Fruit fly (Drosophila melanogaster): Measurements from ENCODE around the gene CG12395.
A peak's percentile ranks its signal among the peaks of the same experiment; 100 is the strongest.

The CG12395 gene

DNA sequence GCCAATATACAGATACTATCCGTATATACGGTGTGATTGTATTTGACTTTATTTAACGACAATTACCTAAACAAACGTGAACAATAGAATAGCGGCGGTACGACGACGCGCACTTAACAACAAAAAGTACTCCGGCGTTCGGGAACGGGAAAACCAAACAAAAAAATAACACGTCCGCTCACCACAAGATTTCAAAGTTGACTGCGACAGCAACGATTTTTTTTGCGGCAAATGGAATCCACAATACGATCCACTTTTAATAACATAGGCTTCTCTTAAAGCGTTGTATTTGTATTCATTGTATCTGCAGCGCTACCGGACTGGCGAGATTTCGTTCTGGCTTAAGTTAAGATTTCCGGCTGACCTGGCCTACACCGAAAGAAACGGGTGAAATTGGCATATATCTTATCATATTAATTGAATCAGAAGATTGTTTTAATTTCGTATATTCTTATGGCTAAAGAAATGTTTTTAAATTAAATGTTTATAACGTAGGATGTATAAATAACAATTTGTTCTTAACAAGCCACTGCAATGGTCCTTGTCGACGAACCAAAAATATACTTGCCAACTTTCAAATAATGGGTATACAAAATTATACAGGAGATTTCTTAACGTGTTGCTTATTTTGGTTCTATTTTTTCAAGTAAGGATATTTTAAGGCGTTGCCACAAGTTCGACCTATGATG, 42.2 kb upstream of the CG12395 start, which contains the start of the genes CG42353 and CG42354 (continued):
- TF ChIP-seq Chrac-16 (GFP tag; optimal IDR thresholded peaks at IDR 0.05) (peak; percentile 96), CG14667 (GFP tag; IDR thresholded peaks at IDR 0.05) (peak; percentile 92), Ptx1 (GFP tag; IDR thresholded peaks at IDR 0.05) (peak; percentile 95), CG14965 (GFP tag; optimal IDR thresholded peaks at IDR 0.05; ENCODE audit: borderline replicate concordance) (peak; percentile 18), Atf-2 (GFP tag; optimal IDR thresholded peaks at IDR 0.05) (peak; percentile 93), ci (GFP tag; IDR thresholded peaks at IDR 0.05) (peak; percentile 93), CG7372 (GFP tag; IDR thresholded peaks at IDR 0.05) (peak; percentile 92), psq (GFP tag; optimal IDR thresholded peaks at IDR 0.05) (peak; percentile 81), CG32772 (GFP tag; IDR thresholded peaks at IDR 0.05) (peak; percentile 93), gcm2 (GFP tag; optimal IDR thresholded peaks at IDR 0.05) (peak; percentile 90), CHES-1-like (GFP tag; optimal IDR thresholded peaks at IDR 0.05) (peak; percentile 87), Dek (tag; optimal IDR thresholded peaks at IDR 0.05) (peak; percentile 95), Pdp1 (GFP tag; optimal IDR thresholded peaks at IDR 0.05) (peak; percentile 54 to 77), Fer3 (tag; optimal IDR thresholded peaks at IDR 0.05) (peak; percentile 95)

- TF ChIP-seq Stat92E (GFP tag; optimal IDR thresholded peaks at IDR 0.05) = peak in 1 of 3 experiments; percentile 72
- TF ChIP-seq cg (GFP tag; optimal IDR thresholded peaks at IDR 0.05) = peak; percentile 83
- peak in 1 of 3 experiments; percentile 19 for TF ChIP-seq lola (GFP tag; optimal IDR thresholded peaks at IDR 0.05)
- TF ChIP-seq crol (GFP tag; IDR thresholded peaks at IDR 0.05) = peak; percentile 56
- peak in 1 of 2 experiments; percentile 88 for TF ChIP-seq insv (GFP tag; optimal IDR thresholded peaks at IDR 0.05)
- TF ChIP-seq Rfx (GFP tag; IDR thresholded peaks at IDR 0.05) = no peak
- TF ChIP-seq kah (GFP tag; optimal IDR thresholded peaks at IDR 0.05) = peak; percentile 56
- TF ChIP-seq CG1233 (GFP tag; optimal IDR thresholded peaks at IDR 0.05) = no peak
- TF ChIP-seq CG2199 (GFP tag; IDR thresholded peaks at IDR 0.05) = peak; percentile 43; the same call in 1 of the 3 replicates
- peak; percentile 87 for TF ChIP-seq CG4360 (GFP tag; IDR thresholded peaks at IDR 0.05)
Observed at dm6 chrX:16104056-16104737, 41.5 kb upstream of the CG12395 start.

- peak; percentile 28 for TF ChIP-seq phol (tag; optimal IDR thresholded peaks at IDR 0.05)
- TF ChIP-seq sc (optimal IDR thresholded peaks at IDR 0.05) = no peak
- no peak for TF ChIP-seq sc (GFP tag; optimal IDR thresholded peaks at IDR 0.05)
- TF ChIP-seq stwl (tag; optimal IDR thresholded peaks at IDR 0.05) = no peak
- no peak; the same call in 2 of the 3 replicates for TF ChIP-seq CG14050 (GFP tag; IDR thresholded peaks at IDR 0.05)
- peak; percentile 19 for TF ChIP-seq Dad (GFP tag; optimal IDR thresholded peaks at IDR 0.05)
- no peak for TF ChIP-seq CG9797 (GFP tag; optimal IDR thresholded peaks at IDR 0.05)
- TF ChIP-seq btn (GFP tag; optimal IDR thresholded peaks at IDR 0.05) = no peak
- TF ChIP-seq Hey (tag; optimal IDR thresholded peaks at IDR 0.05) = no peak
- no peak for TF ChIP-seq Fer1 (GFP tag; optimal IDR thresholded peaks at IDR 0.05)
- TF ChIP-seq Meics (GFP tag; optimal IDR thresholded peaks at IDR 0.05) = peak; percentile 1
- peak; percentile 59 for TF ChIP-seq gem (tag; optimal IDR thresholded peaks at IDR 0.05)
- peak; percentile 0 for TF ChIP-seq chn (GFP tag; optimal IDR thresholded peaks at IDR 0.05)
- no peak for TF ChIP-seq fd3F (GFP tag; optimal IDR thresholded peaks at IDR 0.05)
- TF ChIP-seq yki (optimal IDR thresholded peaks at IDR 0.05) = no peak
- TF ChIP-seq Ssrp (tag; optimal IDR thresholded peaks at IDR 0.05) = peak; percentile 28
- TF ChIP-seq trh (GFP tag; optimal IDR thresholded peaks at IDR 0.05) = no peak
- TF ChIP-seq eyg (GFP tag; optimal IDR thresholded peaks at IDR 0.05) = no peak
- no peak for TF ChIP-seq Elba2 (GFP tag; optimal IDR thresholded peaks at IDR 0.05)
- TF ChIP-seq CG30431 (GFP tag; optimal IDR thresholded peaks at IDR 0.05) = no peak
- no peak for TF ChIP-seq CTCF (GFP tag; optimal IDR thresholded peaks at IDR 0.05)
- peak; percentile 51 for TF ChIP-seq CG17328 (GFP tag; IDR thresholded peaks at IDR 0.05)
- TF ChIP-seq Gug (GFP tag; IDR thresholded peaks at IDR 0.05) = peak; percentile 25; the same call in 1 of the 4 replicates
- no peak for TF ChIP-seq crol (GFP tag; IDR thresholded peaks at IDR 0.05)
- no peak for TF ChIP-seq Dref (GFP tag; IDR thresholded peaks at IDR 0.05)
Observed at dm6 chrX:16103482-16103881, 40.8 kb upstream of the CG12395 start.
